Worm (Caenorhabditis elegans) whole organism, L4 larva: ENCODE measurements around the gene gcy-14.
A peak's percentile ranks its signal among the peaks of the same experiment; 100 is the strongest.

Source experiments
- F26F4.8 ChIP-seq: fragments of 200-800 bp; sonication (Bioruptor generic); conservative IDR thresholded peaks from 2 replicates; pipeline ENCODE4 v1.3.6; 2022; ENCODE audit warnings: missing genetic modification characterization, missing compliant biosample characterization
- Y5F2A.4 ChIP-seq: fragments of 200-800 bp; sonication (Bioruptor generic); optimal IDR thresholded peaks from 2 replicates; lab custom pipeline; 2018; ENCODE audit warnings: mild to moderate bottlenecking, missing genetic modification characterization, missing compliant biosample characterization
- ZK337.2 ChIP-seq: fragments of 200-800 bp; sonication (Bioruptor generic); IDR thresholded peaks from 2 replicates; pipeline ENCODE4 v1.3.6; 2022; ENCODE audit warnings: missing genetic modification reagents, missing genetic modification characterization, missing compliant biosample characterization
- aha-1 ChIP-seq: fragments of 150-350 bp; peaks from one replicate; lab custom pipeline; 2014; ENCODE audit warnings: missing biosample characterization, missing genetic modification characterization
- ama-1 ChIP-seq: fragments of 150-350 bp; optimal IDR thresholded peaks from 2 replicates; lab custom pipeline; 2014; ENCODE audit warnings: inconsistent platforms, mixed read lengths
- attf-4 ChIP-seq: sonication (generic microtip); optimal IDR thresholded peaks from 3 replicates; lab custom pipeline; 2017; ENCODE audit warnings: missing biosample characterization, missing genetic modification characterization
- ceh-32 ChIP-seq: sonication (generic microtip); optimal IDR thresholded peaks from 2 replicates; lab custom pipeline; 2016; ENCODE audit warnings: mild to moderate bottlenecking, missing genetic modification characterization, missing compliant biosample characterization; ENCODE audit not compliant: poor library complexity
- ceh-82 ChIP-seq: sonication (generic microtip); optimal IDR thresholded peaks from 2 replicates; lab custom pipeline; 2017; ENCODE audit warnings: missing biosample characterization, missing genetic modification characterization
- cey-2 ChIP-seq: sonication (generic microtip); optimal IDR thresholded peaks from 3 replicates; lab custom pipeline; 2017; ENCODE audit warnings: missing genetic modification characterization, mild to moderate bottlenecking, missing compliant biosample characterization, antibody characterized with exemption, borderline replicate concordance; ENCODE audit not compliant: insufficient read depth
- daf-12 ChIP-seq: fragments of 150-350 bp; optimal IDR thresholded peaks from 2 replicates; lab custom pipeline; 2014; ENCODE audit warnings: missing biosample characterization, missing genetic modification reagents, missing genetic modification characterization
- daf-16 ChIP-seq, 3 experiments: sonication (generic microtip); optimal IDR thresholded peaks; 2 replicates each; lab custom pipeline; 2016 to 2017; ENCODE audit warnings: missing genetic modification characterization in 3 of 3, missing genetic modification reagents in 3 of 3, mild to moderate bottlenecking in 2 of 3, missing compliant biosample characterization in 2 of 3, missing biosample characterization in 1 of 3, moderate library complexity in 1 of 3
- egl-27 ChIP-seq: sonication (generic microtip); optimal IDR thresholded peaks from 3 replicates; lab custom pipeline; 2017; ENCODE audit warnings: missing biosample characterization, missing genetic modification reagents, missing genetic modification characterization
- fos-1 ChIP-seq: fragments of 150-350 bp; optimal IDR thresholded peaks from 2 replicates; lab custom pipeline; 2014; ENCODE audit warnings: missing biosample characterization, missing genetic modification characterization
- hlh-11 ChIP-seq: fragments of 200-800 bp; sonication (Bioruptor generic); optimal IDR thresholded peaks from 2 replicates; lab custom pipeline; 2018; ENCODE audit warnings: mild to moderate bottlenecking, missing genetic modification characterization, missing compliant biosample characterization
- lim-7 ChIP-seq: fragments of 200-800 bp; sonication (Bioruptor generic); IDR thresholded peaks from 2 replicates; pipeline ENCODE4 v1.3.6; 2022; ENCODE audit warnings: missing genetic modification characterization, missing compliant biosample characterization
- lin-38 ChIP-seq: fragments of 200-800 bp; sonication (Bioruptor generic); IDR thresholded peaks from 2 replicates; pipeline ENCODE4 v1.3.6; 2022; ENCODE audit warnings: missing genetic modification reagents, missing genetic modification characterization, missing compliant biosample characterization
- lin-39 ChIP-seq: fragments of 150-350 bp; optimal IDR thresholded peaks from 2 replicates; lab custom pipeline; 2014; ENCODE audit warnings: missing biosample characterization, missing genetic modification reagents, missing genetic modification characterization
- lsy-2 ChIP-seq, 2 experiments: fragments of 150-350 bp in 1 of 2; sonication (generic microtip) in 1 of 2; optimal IDR thresholded peaks; 2 replicates each; lab custom pipeline; 2014 to 2017; ENCODE audit warnings: missing biosample characterization in 2 of 2, missing genetic modification characterization in 2 of 2
- mep-1 ChIP-seq: fragments of 150-350 bp; sonication (generic microtip); optimal IDR thresholded peaks from 3 replicates; lab custom pipeline; 2014; ENCODE audit warnings: missing biosample characterization, missing genetic modification characterization
- mes-2 ChIP-seq: sonication (generic microtip); optimal IDR thresholded peaks from 2 replicates; lab custom pipeline; 2016; ENCODE audit warnings: missing genotype, mild to moderate bottlenecking, missing genetic modification characterization, missing compliant biosample characterization; ENCODE audit not compliant: poor library complexity, severe bottlenecking
- mxl-3 ChIP-seq: fragments of 200-800 bp; sonication (Bioruptor generic); optimal IDR thresholded peaks from 2 replicates; lab custom pipeline; 2018; ENCODE audit warnings: mild to moderate bottlenecking, missing genetic modification characterization, missing compliant biosample characterization
- nhr-11 ChIP-seq: fragments of 150-350 bp; optimal IDR thresholded peaks from 2 replicates; lab custom pipeline; 2014; ENCODE audit warnings: missing biosample characterization, missing genetic modification characterization
- nhr-25 ChIP-seq: sonication (generic microtip); optimal IDR thresholded peaks from 2 replicates; lab custom pipeline; 2017; ENCODE audit warnings: missing genetic modification characterization, mild to moderate bottlenecking, missing compliant biosample characterization, antibody characterized with exemption, moderate library complexity, borderline replicate concordance; ENCODE audit not compliant: insufficient read depth
- nhr-28 ChIP-seq: fragments of 150-350 bp; optimal IDR thresholded peaks from 2 replicates; lab custom pipeline; 2014; ENCODE audit warnings: missing biosample characterization, missing genetic modification characterization
- php-3 ChIP-seq: fragments of 200-800 bp; sonication (Bioruptor generic); IDR thresholded peaks from 2 replicates; pipeline ENCODE4 v1.3.6; 2022; ENCODE audit warnings: missing genetic modification reagents, missing genetic modification characterization, missing compliant biosample characterization
- saeg-2 ChIP-seq: fragments of 200-800 bp; sonication (Bioruptor generic); IDR thresholded peaks from 2 replicates; pipeline ENCODE4 v1.3.6; 2022; ENCODE audit warnings: missing genetic modification reagents, missing genetic modification characterization, missing compliant biosample characterization
- sdz-12 ChIP-seq: fragments of 200-800 bp; sonication (Bioruptor generic); optimal IDR thresholded peaks from 2 replicates; lab custom pipeline; 2018; ENCODE audit warnings: mild to moderate bottlenecking, missing genetic modification characterization, missing compliant biosample characterization
- unc-62 ChIP-seq, 3 experiments: fragments of 150-350 bp in 1 of 3; sonication (generic microtip); optimal IDR thresholded peaks in 2 of 3; peaks in 1 of 3; 1 replicate in 1 of 3; 2 replicates in 2 of 3; lab custom pipeline; 2014 to 2017; ENCODE audit warnings: missing biosample characterization in 3 of 3, missing genetic modification characterization in 3 of 3, missing genetic modification reagents in 3 of 3, missing genotype in 1 of 3
- vab-7 ChIP-seq: fragments of 200-800 bp; sonication (Bioruptor generic); IDR thresholded peaks from 2 replicates; pipeline ENCODE4 v1.3.6; 2022; ENCODE audit warnings: missing genetic modification reagents, missing genetic modification characterization, missing compliant biosample characterization

The gcy-14 gene

DNA sequence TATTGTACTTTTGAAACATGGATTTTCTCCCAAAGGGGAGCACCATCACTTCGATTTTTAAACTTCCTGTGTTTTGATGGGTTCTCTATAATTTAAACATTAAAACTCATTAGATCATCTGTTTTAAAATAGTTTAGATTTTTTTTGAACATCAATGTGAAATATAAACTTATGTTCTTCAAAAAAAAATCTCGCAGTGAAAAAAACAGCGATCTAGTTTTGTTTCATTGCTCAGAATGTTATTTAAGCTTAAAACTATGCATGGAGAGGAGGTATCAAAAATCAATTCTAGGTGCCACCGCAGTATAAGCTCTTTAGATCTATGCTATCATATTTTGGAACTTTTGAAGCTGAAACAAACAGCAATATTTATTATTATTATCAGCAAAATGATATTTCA, at the start of gene gcy-14:
Gene gcy-14 (minus strand): TSS at position 101 of the 400 bp plus-strand sequence.
- no peak for TF ChIP-seq attf-4

DNA sequence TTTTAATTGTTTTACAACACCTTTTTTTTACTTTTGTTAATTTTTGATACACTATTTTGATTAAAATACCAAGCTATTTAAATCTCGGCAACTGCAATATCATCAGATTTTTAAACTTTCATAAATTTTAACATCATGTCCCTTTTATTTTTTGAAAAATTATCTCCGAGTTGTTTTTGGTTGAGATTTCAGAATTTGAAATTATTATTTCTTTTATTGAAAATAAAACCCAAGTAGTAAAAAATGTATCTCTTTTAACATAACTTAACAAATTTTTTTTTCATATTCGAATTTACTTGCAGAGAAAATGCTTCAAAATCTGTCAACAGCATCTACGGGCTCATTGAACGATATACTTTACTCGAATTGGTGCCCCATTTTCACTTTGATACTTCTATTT, 47.5 kb upstream of the gcy-14 start, which contains the start of gene H12D21.11:
Gene H12D21.11 (plus strand): TSS at position 301 of the 400 bp plus-strand sequence.
- no peak for TF ChIP-seq lim-7
- no peak for TF ChIP-seq mxl-3 (GFP tag; lab: Kevin White, UChicago)
- no peak for TF ChIP-seq mes-2 (tag; lab: Kevin White, UChicago)
- no peak for TF ChIP-seq ama-1 (lab: Kevin White, UChicago)
- no peak for TF ChIP-seq hlh-11 (tag; lab: Kevin White, UChicago)

DNA sequence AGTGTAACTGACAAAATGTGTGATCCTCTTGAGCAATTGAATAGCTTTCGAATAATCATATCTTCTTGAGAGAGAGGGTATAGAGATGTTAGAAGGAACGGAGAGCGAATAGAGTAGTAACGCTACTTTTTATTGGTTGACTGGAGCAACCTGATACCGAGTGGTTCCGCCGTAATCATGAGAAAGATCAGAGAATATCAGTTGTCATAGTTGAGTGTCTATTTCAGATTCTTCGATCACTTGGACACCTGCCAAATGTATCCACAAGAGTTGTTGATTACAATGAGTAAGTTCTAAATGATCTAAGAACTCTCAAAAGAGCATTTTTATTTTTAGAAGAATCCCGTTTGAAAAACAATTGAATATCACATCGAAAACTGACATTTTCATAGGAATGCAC, 42.7 kb upstream of the gcy-14 start:
- TF ChIP-seq unc-62 (GFP tag; optimal IDR thresholded peaks at IDR 0.05 in 1 of 2; lab: Kevin White, UChicago) (peak in 1 of 2 experiments; percentile 96), unc-62 (tag; optimal IDR thresholded peaks at IDR 0.05; lab: Kevin White, UChicago) (no peak), nhr-11 (no peak), mxl-3 (GFP tag; lab: Kevin White, UChicago) (no peak), lim-7 (no peak)

- no peak for TF ChIP-seq cey-2 (tag; lab: Kevin White, UChicago)
- no peak for TF ChIP-seq lin-38 (GFP tag; lab: Robert Waterston, UW)
- peak; percentile 47 for TF ChIP-seq aha-1
- TF ChIP-seq ceh-82 (tag; lab: Kevin White, UChicago) = no peak
- TF ChIP-seq nhr-28 (tag; lab: Kevin White, UChicago) = no peak
- peak in 1 of 2 experiments; percentile 11 for TF ChIP-seq daf-16 (GFP tag; optimal IDR thresholded peaks at IDR 0.05; lab: Kevin White, UChicago)
- no peak for TF ChIP-seq daf-16 (tag; optimal IDR thresholded peaks at IDR 0.05; lab: Kevin White, UChicago)
- no peak for TF ChIP-seq sdz-12
- TF ChIP-seq nhr-25 (tag; lab: Kevin White, UChicago) = no peak
- no peak for TF ChIP-seq lsy-2 (tag; optimal IDR thresholded peaks at IDR 0.05; lab: Kevin White, UChicago)
- TF ChIP-seq, all 104 proteins: peak for 2
Measured at ce11 chrV:14909331-14909835, 41.3 kb upstream of the gcy-14 start, which contains the start of gene H12D21.9. Gene H12D21.9, minus strand, starts transcription at chrV:14909478.

ce11 chrV:14907445-14907844, 39.4 kb upstream of the gcy-14 start:
- TF ChIP-seq vab-7 (GFP tag; lab: Robert Waterston, UW) (no peak), unc-62 (GFP tag; optimal IDR thresholded peaks at IDR 0.05 in 1 of 2; lab: Kevin White, UChicago) (peak in 1 of 2 experiments; percentile 98), unc-62 (tag; optimal IDR thresholded peaks at IDR 0.05; lab: Kevin White, UChicago) (no peak), mep-1 (no peak), aha-1 (peak; percentile 7), saeg-2 (GFP tag; lab: Robert Waterston, UW) (no peak)

DNA sequence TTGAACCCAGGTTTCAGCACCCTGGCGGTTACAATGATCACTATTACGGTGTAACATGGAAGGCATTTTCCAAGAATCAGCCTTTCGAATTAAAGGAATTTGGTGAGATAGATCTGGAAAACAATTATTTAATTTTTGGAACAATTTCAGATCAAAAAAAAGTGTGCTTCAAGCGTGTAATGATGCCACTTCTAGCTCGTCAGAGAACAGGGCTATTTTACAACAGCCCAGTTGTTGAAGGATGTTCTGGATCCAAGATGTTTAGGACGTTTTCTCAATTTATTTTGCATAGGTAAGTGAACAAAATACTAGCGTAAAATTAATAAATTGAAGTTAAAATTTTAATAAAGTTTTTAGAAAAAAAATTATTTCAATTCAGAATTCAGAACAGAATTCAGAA, 32.8 kb upstream of the gcy-14 start:
- TF ChIP-seq aha-1 = peak; percentile 94
- no peak for TF ChIP-seq php-3 (GFP tag; lab: Robert Waterston, UW)

- TF ChIP-seq egl-27 (tag; lab: Kevin White, UChicago) = no peak
- TF ChIP-seq daf-12 (tag; lab: Kevin White, UChicago) = no peak
- no peak for TF ChIP-seq unc-62 (GFP tag; optimal IDR thresholded peaks at IDR 0.05 in 1 of 2; lab: Kevin White, UChicago)
- TF ChIP-seq unc-62 (tag; optimal IDR thresholded peaks at IDR 0.05; lab: Kevin White, UChicago) = no peak
- TF ChIP-seq ZK337.2 = no peak
- TF ChIP-seq fos-1 (tag; lab: Kevin White, UChicago) = no peak
- no peak for TF ChIP-seq sdz-12
- TF ChIP-seq hlh-11 (tag; lab: Kevin White, UChicago) = no peak
- TF ChIP-seq lin-39 (tag; lab: Kevin White, UChicago) = no peak
- no peak for TF ChIP-seq Y5F2A.4 (GFP tag; lab: Kevin White, UChicago)
- no peak for TF ChIP-seq ceh-32 (tag; lab: Kevin White, UChicago)
- no peak for TF ChIP-seq F26F4.8
Measured at ce11 chrV:14899545-14899944, 31.5 kb upstream of the gcy-14 start, which contains the start of gene H12D21.10. Gene H12D21.10, plus strand, starts transcription at chrV:14899804.
